Worm (Caenorhabditis elegans) whole organism, young adult: ENCODE measurements around the gene abce-1.

Experiments used
- B0336.3 ChIP-seq: fragments of 200-800 bp; sonication (Bioruptor generic); IDR thresholded peaks from 2 replicates; pipeline ENCODE4 v1.3.6; 2022; ENCODE audit warnings: missing genetic modification characterization, missing compliant biosample characterization
- D2030.7 ChIP-seq: fragments of 200-800 bp; sonication (Bioruptor generic); IDR thresholded peaks from 2 replicates; pipeline ENCODE4 v1.3.6; 2022; ENCODE audit warnings: missing genetic modification reagents, missing genetic modification characterization, missing compliant biosample characterization
- F39B2.1 ChIP-seq: fragments of 200-800 bp; sonication (Bioruptor generic); IDR thresholded peaks from 2 replicates; pipeline ENCODE4 v1.3.6; 2022; ENCODE audit warnings: missing genetic modification reagents, missing genetic modification characterization, missing compliant biosample characterization
- F49E8.2 ChIP-seq: sonication (generic microtip); optimal IDR thresholded peaks from 3 replicates; lab custom pipeline; 2017; ENCODE audit warnings: missing genetic modification characterization, mild to moderate bottlenecking, missing compliant biosample characterization, antibody characterized with exemption, moderate library complexity; ENCODE audit not compliant: insufficient read depth
- F57A8.1 ChIP-seq: fragments of 200-800 bp; sonication (Bioruptor generic); optimal IDR thresholded peaks from 2 replicates; lab custom pipeline; 2018; ENCODE audit warnings: mild to moderate bottlenecking, missing genetic modification characterization, moderate library complexity, missing compliant biosample characterization
- F57C9.4 ChIP-seq: sonication (generic microtip); optimal IDR thresholded peaks from 2 replicates; lab custom pipeline; 2017; ENCODE audit warnings: mild to moderate bottlenecking, missing genetic modification characterization, missing compliant biosample characterization
- ZK185.1 ChIP-seq: sonication (generic microtip); optimal IDR thresholded peaks from 2 replicates; lab custom pipeline; 2016; ENCODE audit warnings: mild to moderate bottlenecking, missing genetic modification characterization, missing compliant biosample characterization; ENCODE audit not compliant: poor library complexity, severe bottlenecking
- aptf-3 ChIP-seq: fragments of 200-800 bp; sonication (Bioruptor generic); IDR thresholded peaks from 2 replicates; pipeline ENCODE4 v1.3.6; 2022; ENCODE audit warnings: missing genetic modification characterization, missing compliant biosample characterization
- atf-7 ChIP-seq: sonication (generic microtip); optimal IDR thresholded peaks from 2 replicates; lab custom pipeline; 2017; ENCODE audit warnings: mild to moderate bottlenecking, missing genetic modification characterization, missing compliant biosample characterization
- athp-1 ChIP-seq: sonication (generic microtip); optimal IDR thresholded peaks from 2 replicates; lab custom pipeline; 2017; ENCODE audit warnings: mild to moderate bottlenecking, missing genetic modification characterization, missing compliant biosample characterization
- ccch-3 ChIP-seq: fragments of 200-800 bp; sonication (Bioruptor generic); optimal IDR thresholded peaks from 2 replicates; lab custom pipeline; 2018; ENCODE audit warnings: mild to moderate bottlenecking, missing genetic modification characterization, missing compliant biosample characterization
- cebp-1 ChIP-seq, 2 experiments: fragments of 200-800 bp in 1 of 2; sonication (Bioruptor generic) in 1 of 2; sonication (generic microtip) in 1 of 2; IDR thresholded peaks in 1 of 2; optimal IDR thresholded peaks in 1 of 2; 2 replicates each; pipeline versions ENCODE4 v1.3.6 to Lab custom; 2017 to 2022; ENCODE audit warnings: missing compliant biosample characterization in 2 of 2, missing genetic modification characterization in 2 of 2, mild to moderate bottlenecking in 1 of 2, missing genetic modification reagents in 1 of 2, moderate library complexity in 1 of 2
- dpff-1 ChIP-seq: sonication (generic microtip); optimal IDR thresholded peaks from 2 replicates; lab custom pipeline; 2017; ENCODE audit warnings: mild to moderate bottlenecking, missing genetic modification characterization, missing compliant biosample characterization
- efl-1 ChIP-seq: fragments of 150-350 bp; optimal IDR thresholded peaks from 2 replicates; lab custom pipeline; 2014; ENCODE audit warnings: missing biosample characterization, missing genetic modification reagents, missing genetic modification characterization
- egl-18 ChIP-seq: fragments of 200-800 bp; sonication (Bioruptor generic); IDR thresholded peaks from 2 replicates; pipeline ENCODE4 v1.3.6; 2022; ENCODE audit warnings: missing genetic modification reagents, missing genetic modification characterization, missing compliant biosample characterization
- ets-4 ChIP-seq: fragments of 200-800 bp; sonication (Bioruptor generic); optimal IDR thresholded peaks from 2 replicates; lab custom pipeline; 2018; ENCODE audit warnings: mild to moderate bottlenecking, missing genetic modification characterization, missing compliant biosample characterization
- fkh-3 ChIP-seq: sonication (generic microtip); optimal IDR thresholded peaks from 2 replicates; lab custom pipeline; 2016; ENCODE audit warnings: mild to moderate bottlenecking, missing genetic modification characterization, missing compliant biosample characterization
- hmg-1.2 ChIP-seq: fragments of 200-800 bp; sonication (Bioruptor generic); IDR thresholded peaks from 2 replicates; pipeline ENCODE4 v1.3.6; 2022; ENCODE audit warnings: missing genetic modification reagents, missing genetic modification characterization, missing compliant biosample characterization
- hmg-20 ChIP-seq: fragments of 200-800 bp; sonication (Bioruptor generic); IDR thresholded peaks from 2 replicates; pipeline ENCODE4 v1.3.6; 2022; ENCODE audit warnings: missing genetic modification reagents, missing genetic modification characterization, missing compliant biosample characterization
- hrde-1 ChIP-seq: sonication (generic microtip); optimal IDR thresholded peaks from 2 replicates; lab custom pipeline; 2016; ENCODE audit warnings: missing genetic modification characterization, mild to moderate bottlenecking, missing compliant biosample characterization, moderate library complexity, missing genotype, missing genetic modification reagents, borderline replicate concordance
- hsf-1 ChIP-seq: fragments of 200-800 bp; sonication (Bioruptor generic); IDR thresholded peaks from 2 replicates; pipeline ENCODE4 v1.3.6; 2022; ENCODE audit warnings: missing genetic modification reagents, missing genetic modification characterization, missing compliant biosample characterization
- lin-35 ChIP-seq, 3 experiments: fragments of 150-350 bp in 2 of 3; sonication (generic microtip) in 1 of 3; optimal IDR thresholded peaks; 2 replicates each; lab custom pipeline; 2014 to 2018; ENCODE audit warnings: missing biosample characterization in 3 of 3, missing genetic modification characterization in 3 of 3, missing genetic modification reagents in 3 of 3
- lin-54 ChIP-seq: fragments of 200-800 bp; sonication (Bioruptor generic); optimal IDR thresholded peaks from 2 replicates; lab custom pipeline; 2018; ENCODE audit warnings: mild to moderate bottlenecking, missing genetic modification characterization, missing compliant biosample characterization
- lsl-1 ChIP-seq: fragments of 200-800 bp; sonication (Bioruptor generic); optimal IDR thresholded peaks from 2 replicates; lab custom pipeline; 2018; ENCODE audit warnings: mild to moderate bottlenecking, missing genetic modification characterization, moderate library complexity, missing compliant biosample characterization
- lsy-27 ChIP-seq: sonication (generic microtip); optimal IDR thresholded peaks from 2 replicates; lab custom pipeline; 2017; ENCODE audit warnings: missing genetic modification characterization, mild to moderate bottlenecking, missing compliant biosample characterization, antibody characterized with exemption, missing genotype, borderline replicate concordance; ENCODE audit not compliant: insufficient read depth
- madf-3 ChIP-seq: fragments of 200-800 bp; sonication (Bioruptor generic); IDR thresholded peaks from 2 replicates; pipeline ENCODE4 v1.3.6; 2022; ENCODE audit warnings: missing genetic modification reagents, missing genetic modification characterization, missing compliant biosample characterization
- mel-28 ChIP-seq: sonication (generic microtip); optimal IDR thresholded peaks from 2 replicates; lab custom pipeline; 2016; ENCODE audit warnings: borderline replicate concordance, mild to moderate bottlenecking, missing genetic modification characterization, missing compliant biosample characterization
- nfya-2 ChIP-seq: fragments of 200-800 bp; sonication (Bioruptor generic); IDR thresholded peaks from 2 replicates; pipeline ENCODE4 v1.3.6; 2022; ENCODE audit warnings: missing genetic modification reagents, missing genetic modification characterization, missing compliant biosample characterization
- nfyb-1 ChIP-seq: fragments of 200-800 bp; sonication (Bioruptor generic); IDR thresholded peaks from 2 replicates; pipeline ENCODE4 v1.3.6; 2022; ENCODE audit warnings: missing genetic modification reagents, missing genetic modification characterization, missing compliant biosample characterization
- nhr-120 ChIP-seq: fragments of 200-800 bp; sonication (Bioruptor generic); IDR thresholded peaks from 2 replicates; pipeline ENCODE4 v1.3.6; 2022; ENCODE audit warnings: missing genetic modification characterization, missing compliant biosample characterization
- nhr-179 ChIP-seq: sonication (generic microtip); optimal IDR thresholded peaks from 2 replicates; lab custom pipeline; 2016; ENCODE audit warnings: mild to moderate bottlenecking, missing genetic modification characterization, missing compliant biosample characterization
- repo-1 ChIP-seq: sonication (generic microtip); optimal IDR thresholded peaks from 2 replicates; lab custom pipeline; 2017; ENCODE audit warnings: mild to moderate bottlenecking, missing genetic modification characterization, missing compliant biosample characterization
- sea-2 ChIP-seq: fragments of 200-800 bp; sonication (Bioruptor generic); IDR thresholded peaks from 2 replicates; pipeline ENCODE4 v1.3.6; 2022; ENCODE audit warnings: missing genetic modification characterization, missing compliant biosample characterization
- snpc-1.3 ChIP-seq: sonication (generic microtip); optimal IDR thresholded peaks from 2 replicates; lab custom pipeline; 2017; ENCODE audit warnings: missing genetic modification characterization, mild to moderate bottlenecking, missing compliant biosample characterization, antibody characterized with exemption, moderate library complexity, missing genotype, missing genetic modification reagents; ENCODE audit not compliant: insufficient read depth
- somi-1 ChIP-seq: fragments of 200-800 bp; sonication (Bioruptor generic); optimal IDR thresholded peaks from 2 replicates; lab custom pipeline; 2018; ENCODE audit warnings: mild to moderate bottlenecking, missing genetic modification characterization, missing compliant biosample characterization
- sptf-2 ChIP-seq: fragments of 200-800 bp; sonication (Bioruptor generic); optimal IDR thresholded peaks from 2 replicates; lab custom pipeline; 2018; ENCODE audit warnings: mild to moderate bottlenecking, missing genetic modification characterization, missing compliant biosample characterization
- tbp1 ChIP-seq: fragments of 200-800 bp; sonication (Bioruptor generic); optimal IDR thresholded peaks from 2 replicates; lab custom pipeline; 2018; ENCODE audit warnings: mild to moderate bottlenecking, missing genetic modification characterization, missing compliant biosample characterization
- unc-130 ChIP-seq: sonication (generic microtip); optimal IDR thresholded peaks from 2 replicates; lab custom pipeline; 2016; ENCODE audit warnings: missing genetic modification reagents, missing genetic modification characterization, missing compliant biosample characterization
- unc-62 ChIP-seq: fragments of 150-350 bp; optimal IDR thresholded peaks from 2 replicates; lab custom pipeline; 2014; ENCODE audit warnings: missing biosample characterization, missing genetic modification reagents, missing genetic modification characterization
- xnd-1 ChIP-seq: sonication (generic microtip); optimal IDR thresholded peaks from 2 replicates; lab custom pipeline; 2016; ENCODE audit warnings: missing genotype, missing genetic modification reagents, missing genetic modification characterization, missing compliant biosample characterization

The abce-1 gene

DNA sequence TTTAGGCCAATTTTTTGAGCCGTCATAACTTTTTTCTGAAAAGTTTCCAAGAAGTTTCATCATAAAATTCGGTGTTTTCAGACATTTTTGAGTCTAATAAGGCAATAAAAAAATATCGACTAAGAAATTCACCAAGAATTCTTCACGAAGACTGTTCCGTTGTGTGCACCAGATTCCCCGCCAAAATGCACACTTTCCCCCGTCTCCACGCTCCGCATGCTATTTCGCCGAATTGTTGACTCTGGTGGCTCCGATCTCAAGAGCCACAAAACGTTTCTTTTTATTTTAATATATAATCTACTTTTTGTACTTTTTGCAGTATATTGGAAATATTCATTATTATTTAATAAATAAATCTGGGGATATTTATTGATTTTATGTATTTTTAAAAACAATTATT lies 48.1 kb upstream of the abce-1 start:
- no peak for TF ChIP-seq nhr-179 (tag; lab: Kevin White, UChicago)
- no peak for TF ChIP-seq athp-1
- TF ChIP-seq hmg-1.2 (GFP tag; lab: Robert Waterston, UW), result peak; percentile 64; the same call in 1 of the 2 replicates
- TF ChIP-seq lsy-27 (tag; lab: Kevin White, UChicago), result no peak

- no peak for TF ChIP-seq cebp-1 (GFP tag; IDR thresholded peaks at IDR 0.05; lab: Robert Waterston, UW)
- peak; percentile 27 for TF ChIP-seq cebp-1 (tag; optimal IDR thresholded peaks at IDR 0.05; lab: Kevin White, UChicago)
- no peak for TF ChIP-seq D2030.7 (GFP tag; lab: Robert Waterston, UW)
- TF ChIP-seq sptf-2, result no peak
- no peak for TF ChIP-seq lin-54 (GFP tag; lab: Kevin White, UChicago)
- no peak for TF ChIP-seq aptf-3 (GFP tag; lab: Robert Waterston, UW)
- no peak for TF ChIP-seq egl-18 (GFP tag; lab: Robert Waterston, UW)
- no peak for TF ChIP-seq somi-1
- no peak for TF ChIP-seq nfya-2 (GFP tag; lab: Robert Waterston, UW)
- no peak for TF ChIP-seq dpff-1
- no peak for TF ChIP-seq sea-2
- TF ChIP-seq unc-62 (GFP tag; lab: Kevin White, UChicago), result no peak
- TF ChIP-seq F39B2.1 (GFP tag; lab: Robert Waterston, UW), result no peak
- TF ChIP-seq ccch-3 (GFP tag; lab: Kevin White, UChicago), result no peak
- TF ChIP-seq atf-7 (tag; lab: Kevin White, UChicago), result no peak
- no peak for TF ChIP-seq mel-28 (tag; lab: Kevin White, UChicago)
- TF ChIP-seq hrde-1 (tag; lab: Kevin White, UChicago), result no peak
- TF ChIP-seq F49E8.2 (tag; lab: Kevin White, UChicago), result no peak
- no peak for TF ChIP-seq madf-3
- no peak for TF ChIP-seq hmg-20 (GFP tag; lab: Robert Waterston, UW)
- no peak for TF ChIP-seq lsl-1 (GFP tag; lab: Kevin White, UChicago)
- TF ChIP-seq hmg-1.2 (GFP tag; lab: Robert Waterston, UW), result peak; percentile 25; the same call in 1 of the 2 replicates
- no peak for TF ChIP-seq ZK185.1 (tag; lab: Kevin White, UChicago)
- TF ChIP-seq xnd-1 (tag; lab: Kevin White, UChicago), result no peak
- TF ChIP-seq unc-130, result no peak
- no peak for TF ChIP-seq efl-1 (GFP tag; lab: Kevin White, UChicago)
- TF ChIP-seq F57C9.4 (tag; lab: Kevin White, UChicago), result no peak
- no peak for TF ChIP-seq lsy-27 (tag; lab: Kevin White, UChicago)
- peak in 1 of 3 experiments; percentile 8 for TF ChIP-seq lin-35 (GFP tag; optimal IDR thresholded peaks at IDR 0.05; lab: Kevin White, UChicago)
- TF ChIP-seq tbp1, result peak; percentile 11
- no peak for TF ChIP-seq B0336.3 (GFP tag; lab: Robert Waterston, UW)
- TF ChIP-seq repo-1, result no peak
These were observed 47.7 kb upstream of the abce-1 start for ce11 chrIII:13105911-13106310.

DNA sequence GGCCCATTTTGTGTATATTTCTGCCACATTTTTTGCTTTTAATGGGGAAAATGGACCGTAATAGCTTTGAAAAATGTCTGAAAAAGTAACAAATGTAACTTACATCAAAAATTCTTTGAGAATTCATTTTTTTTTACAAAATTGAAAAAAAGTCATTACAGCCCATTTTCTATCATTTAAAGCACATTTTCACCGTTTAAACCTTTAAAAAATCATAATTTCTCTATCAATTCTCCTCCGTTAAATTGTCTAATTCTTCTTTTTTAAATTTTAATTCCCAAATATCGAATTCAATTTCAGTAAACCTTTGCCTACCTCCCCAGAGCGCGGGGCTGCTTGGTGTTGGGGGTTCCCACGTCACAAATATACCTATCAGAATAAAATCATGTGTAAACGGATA lies 46.3 kb upstream of the abce-1 start, which contains the start of gene dhhc-8:
dhhc-8 (plus strand) TSS at position 301 of the 400 bp plus-strand sequence.
- TF ChIP-seq lsy-27 (tag; lab: Kevin White, UChicago) (no peak), snpc-1.3 (no peak), ets-4 (GFP tag; lab: Kevin White, UChicago) (no peak), cebp-1 (GFP tag; IDR thresholded peaks at IDR 0.05; lab: Robert Waterston, UW) (no peak), cebp-1 (tag; optimal IDR thresholded peaks at IDR 0.05; lab: Kevin White, UChicago) (no peak), hsf-1 (GFP tag; lab: Robert Waterston, UW) (no peak), F57A8.1 (GFP tag; lab: Kevin White, UChicago) (no peak), fkh-3 (tag; lab: Kevin White, UChicago) (no peak), tbp1 (no peak), nhr-120 (GFP tag; lab: Robert Waterston, UW) (no peak), nfyb-1 (no peak)
